Worm (Caenorhabditis elegans): ENCODE measurements around the gene cutl-23.

The cutl-23 gene

DNA sequence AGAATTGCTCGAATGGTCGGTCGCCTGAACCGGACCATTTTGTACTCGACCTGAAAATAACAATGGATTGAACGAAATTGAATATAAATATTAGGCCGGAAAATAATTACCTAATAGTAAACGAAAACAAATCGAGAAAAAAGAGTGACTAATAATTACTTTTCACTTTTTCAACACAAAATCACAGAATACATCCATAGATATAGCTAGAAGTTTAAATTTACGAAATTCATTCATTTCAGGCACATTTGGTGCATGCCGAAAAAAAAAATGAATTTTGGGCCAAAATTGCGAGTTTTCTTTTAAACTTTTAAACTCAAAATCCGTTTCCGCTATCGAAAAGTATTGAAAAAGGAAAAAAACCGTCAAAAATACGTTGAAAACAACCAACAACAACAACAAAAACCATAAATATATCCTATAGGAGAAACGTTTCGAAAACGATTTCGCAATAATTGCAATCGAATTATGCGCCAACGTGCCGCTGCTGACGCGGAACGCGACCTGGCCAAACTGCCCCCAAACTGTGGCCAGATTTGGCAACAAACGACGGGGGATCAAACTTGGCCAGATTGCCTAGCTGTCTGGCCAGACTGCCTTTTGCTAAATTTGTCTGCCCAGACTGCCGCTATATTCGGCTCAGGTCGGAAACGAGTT, 15.4 kb downstream of the cutl-23 start, which contains the start of gene Y37B11A.3 (continued):
- no peak for TF ChIP-seq fkh-3 (tag; optimal IDR thresholded peaks at IDR 0.05)
- TF ChIP-seq bed-1 (GFP tag; IDR thresholded peaks at IDR 0.05) = no peak
- TF ChIP-seq mes-4 (tag; optimal IDR thresholded peaks at IDR 0.05) = no peak
- no peak for TF ChIP-seq somi-1 (GFP tag; optimal IDR thresholded peaks at IDR 0.05)
- 0 out of 2 replicates have a peak, but pooled peaks have one; percentile 27 for TF ChIP-seq attf-3 (GFP tag; conservative IDR thresholded peaks at IDR 0.05)
- peak; percentile 64 for TF ChIP-seq pbrm-1 (GFP tag; IDR thresholded peaks at IDR 0.05)
- TF ChIP-seq Y56A3A.18 (GFP tag; IDR thresholded peaks at IDR 0.05) = 0 out of 2 replicates have a peak, but pooled peaks have one; percentile 37
- peak; percentile 34 for TF ChIP-seq gei-17 (GFP tag; optimal IDR thresholded peaks at IDR 0.05)
- TF ChIP-seq F33H1.4 (GFP tag; IDR thresholded peaks at IDR 0.05) = peak; percentile 52
- TF ChIP-seq athp-1 (tag; optimal IDR thresholded peaks at IDR 0.05) = no peak
- TF ChIP-seq madf-6 (GFP tag; IDR thresholded peaks at IDR 0.05) = peak; percentile 30; the same call in 1 of the 2 replicates
- peak; percentile 73 for TF ChIP-seq nfyb-1 (GFP tag; IDR thresholded peaks at IDR 0.05)
- TF ChIP-seq D2030.7 (GFP tag; IDR thresholded peaks at IDR 0.05) = 0 out of 2 replicates have a peak, but pooled peaks have one; percentile 11
- peak; percentile 76 for TF ChIP-seq ekl-4 (GFP tag; IDR thresholded peaks at IDR 0.05)
- TF ChIP-seq F23B12.7 (tag; optimal IDR thresholded peaks at IDR 0.05; ENCODE audit: insufficient read depth) = peak; percentile 21
- peak in 1 of 3 experiments; percentile 72 for TF ChIP-seq lin-35 (GFP tag; optimal IDR thresholded peaks at IDR 0.05)

DNA sequence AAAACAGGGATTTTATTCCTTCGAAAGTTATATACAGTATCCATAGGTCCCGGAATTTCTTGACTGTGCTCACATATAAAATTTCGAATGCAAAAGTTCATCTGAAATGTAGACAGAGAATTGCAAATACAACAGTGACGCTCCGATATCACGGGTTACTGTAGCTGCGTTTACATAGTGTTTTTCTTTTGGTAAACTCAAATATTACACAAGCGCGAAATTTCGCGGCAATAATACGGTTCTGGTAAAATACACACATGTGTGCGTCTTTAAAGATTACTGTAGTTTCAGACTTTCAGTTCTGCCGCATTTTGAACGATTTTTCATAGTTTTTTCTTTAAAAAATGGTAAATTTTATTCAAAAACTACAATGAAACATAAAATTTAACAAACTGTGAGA, 20.6 kb downstream of the cutl-23 start, which contains the start of gene rev-3:
Gene rev-3 (minus strand): TSS at position 101 of the 400 bp plus-strand sequence.
- TF ChIP-seq tlf-1 (GFP tag; optimal IDR thresholded peaks at IDR 0.05) (no peak), lsl-1 (GFP tag; optimal IDR thresholded peaks at IDR 0.05) (peak; percentile 37), fkh-3 (tag; optimal IDR thresholded peaks at IDR 0.05) (no peak), mxl-1 (tag; optimal IDR thresholded peaks at IDR 0.05) (no peak)

- TF ChIP-seq ccch-3 (GFP tag; optimal IDR thresholded peaks at IDR 0.05) (no peak), ceh-27 (GFP tag; optimal IDR thresholded peaks at IDR 0.05) (no peak), ztf-3 (GFP tag; optimal IDR thresholded peaks at IDR 0.05) (no peak), zfh-2 (GFP tag; conservative IDR thresholded peaks at IDR 0.05) (no peak), ztf-6 (GFP tag; IDR thresholded peaks at IDR 0.05) (no peak), lsy-27 (tag; optimal IDR thresholded peaks at IDR 0.05; ENCODE audit: borderline replicate concordance, insufficient read depth) (no peak), ceh-40 (GFP tag; IDR thresholded peaks at IDR 0.05) (no peak), Y53F4B.3 (GFP tag; IDR thresholded peaks at IDR 0.05) (no peak), F57A8.1 (GFP tag; optimal IDR thresholded peaks at IDR 0.05) (no peak), F37B4.10 (GFP tag; IDR thresholded peaks at IDR 0.05) (no peak), F55B11.4 (tag; optimal IDR thresholded peaks at IDR 0.05; ENCODE audit: borderline replicate concordance, insufficient read depth) (no peak), F10E7.11 (tag; optimal IDR thresholded peaks at IDR 0.05) (no peak), nhr-27 (tag; optimal IDR thresholded peaks at IDR 0.05) (no peak), somi-1 (GFP tag; optimal IDR thresholded peaks at IDR 0.05) (no peak), snpc-1.3 (tag; optimal IDR thresholded peaks at IDR 0.05; ENCODE audit: insufficient read depth) (no peak)
These were observed 25.0 kb downstream of the cutl-23 start for ce11 chrIII:5794982-5795381.

ce11 chrIII:5798747-5799146, 28.8 kb downstream of the cutl-23 start, which contains the start of gene ceh-10:
TSS of gene ceh-10 (plus strand) at chrIII:5799047.
- no peak for TF ChIP-seq snpc-1.1 (tag; optimal IDR thresholded peaks at IDR 0.05; ENCODE audit: insufficient read depth)
- TF ChIP-seq let-526 (GFP tag; IDR thresholded peaks at IDR 0.05) = no peak
- TF ChIP-seq nhr-27 (tag; optimal IDR thresholded peaks at IDR 0.05) = no peak
- no peak for TF ChIP-seq C06A6.2 (GFP tag; conservative IDR thresholded peaks at IDR 0.05)
